Worm (Caenorhabditis elegans) whole organism, mixed stage, embryonic: Measurements from ENCODE around the gene pnn-1.

Source experiments
- M03D4.4 ChIP-seq: sonication (generic microtip); optimal IDR thresholded peaks from 2 replicates; lab custom pipeline; 2017; ENCODE audit warnings: mild to moderate bottlenecking, missing genetic modification characterization, missing compliant biosample characterization
- bed-3 ChIP-seq: fragments of 200-800 bp; sonication (Bioruptor generic); optimal IDR thresholded peaks from 3 replicates; lab custom pipeline; 2018; ENCODE audit warnings: mild to moderate bottlenecking, missing genetic modification characterization, moderate library complexity, missing compliant biosample characterization
- blmp-1 ChIP-seq: fragments of 150-350 bp; optimal IDR thresholded peaks from 2 replicates; lab custom pipeline; 2014; ENCODE audit warnings: missing biosample characterization, missing genetic modification characterization
- ceh-43 ChIP-seq: fragments of 200-800 bp; sonication (Bioruptor generic); optimal IDR thresholded peaks from 2 replicates; lab custom pipeline; 2018; ENCODE audit warnings: mild to moderate bottlenecking, missing genetic modification characterization, moderate library complexity, missing compliant biosample characterization
- ceh-83 ChIP-seq: fragments of 200-800 bp; sonication (Bioruptor generic); optimal IDR thresholded peaks from 2 replicates; lab custom pipeline; 2018; ENCODE audit warnings: mild to moderate bottlenecking, missing genetic modification characterization, missing compliant biosample characterization
- ces-1 ChIP-seq: fragments of 150-350 bp; optimal IDR thresholded peaks from 2 replicates; lab custom pipeline; 2014; ENCODE audit warnings: missing biosample characterization, missing genetic modification reagents, missing genetic modification characterization
- cnd-1 ChIP-seq: fragments of 200-800 bp; sonication (Bioruptor generic); optimal IDR thresholded peaks from 2 replicates; lab custom pipeline; 2018; ENCODE audit warnings: mild to moderate bottlenecking, missing genetic modification characterization, missing compliant biosample characterization
- drap-1 ChIP-seq: fragments of 200-800 bp; sonication (Bioruptor generic); optimal IDR thresholded peaks from 3 replicates; lab custom pipeline; 2018; ENCODE audit warnings: mild to moderate bottlenecking, missing genetic modification characterization, missing compliant biosample characterization
- elt-1 ChIP-seq: sonication (generic microtip); optimal IDR thresholded peaks from 2 replicates; lab custom pipeline; 2017; ENCODE audit warnings: missing genetic modification characterization, mild to moderate bottlenecking, missing compliant biosample characterization, antibody characterized with exemption, moderate library complexity, borderline replicate concordance; ENCODE audit not compliant: insufficient read depth
- elt-3 ChIP-seq: fragments of 150-350 bp; optimal IDR thresholded peaks from 2 replicates; lab custom pipeline; 2014; ENCODE audit warnings: missing biosample characterization, missing genetic modification characterization
- flh-1 ChIP-seq: fragments of 200-800 bp; sonication (Bioruptor generic); optimal IDR thresholded peaks from 2 replicates; lab custom pipeline; 2018; ENCODE audit warnings: mild to moderate bottlenecking, missing genetic modification characterization, moderate library complexity, missing compliant biosample characterization
- hlh-1 ChIP-seq: fragments of 150-350 bp; optimal IDR thresholded peaks from 2 replicates; lab custom pipeline; 2014; ENCODE audit warnings: missing biosample characterization, missing genetic modification reagents, missing genetic modification characterization
- lin-13 ChIP-seq: fragments of 150-350 bp; optimal IDR thresholded peaks from 2 replicates; lab custom pipeline; 2014; ENCODE audit warnings: missing biosample characterization, missing genetic modification characterization
- lin-32 ChIP-seq: fragments of 200-800 bp; sonication (Bioruptor generic); optimal IDR thresholded peaks from 2 replicates; lab custom pipeline; 2018; ENCODE audit warnings: mild to moderate bottlenecking, missing genetic modification characterization, missing compliant biosample characterization
- lsy-2 ChIP-seq: fragments of 150-350 bp; optimal IDR thresholded peaks from 2 replicates; lab custom pipeline; 2014; ENCODE audit warnings: missing biosample characterization, missing genetic modification characterization
- mab-5 ChIP-seq: fragments of 150-350 bp; optimal IDR thresholded peaks from 2 replicates; lab custom pipeline; 2014; ENCODE audit warnings: missing biosample characterization, missing genetic modification characterization
- mep-1 ChIP-seq: fragments of 150-350 bp; optimal IDR thresholded peaks from 2 replicates; lab custom pipeline; 2017; ENCODE audit warnings: missing biosample characterization, missing genetic modification reagents, missing genetic modification characterization, inconsistent platforms
- mls-2 ChIP-seq: sonication (generic microtip); optimal IDR thresholded peaks from 2 replicates; lab custom pipeline; 2016; ENCODE audit warnings: mild to moderate bottlenecking, missing genetic modification characterization, moderate library complexity, missing compliant biosample characterization
- nhr-12 ChIP-seq: fragments of 150-350 bp; optimal IDR thresholded peaks from 2 replicates; lab custom pipeline; 2014; ENCODE audit warnings: missing biosample characterization, missing genetic modification characterization
- nhr-2 ChIP-seq: fragments of 150-350 bp; optimal IDR thresholded peaks from 2 replicates; lab custom pipeline; 2014; ENCODE audit warnings: missing biosample characterization, missing genetic modification characterization
- nhr-237 ChIP-seq: fragments of 150-350 bp; optimal IDR thresholded peaks from 2 replicates; lab custom pipeline; 2014; ENCODE audit warnings: missing biosample characterization, missing genetic modification characterization
- nhr-28 ChIP-seq: fragments of 150-350 bp; optimal IDR thresholded peaks from 2 replicates; lab custom pipeline; 2014; ENCODE audit warnings: missing biosample characterization, missing genetic modification characterization
- nhr-76 ChIP-seq: sonication (generic microtip); optimal IDR thresholded peaks from 2 replicates; lab custom pipeline; 2017; ENCODE audit warnings: missing biosample characterization, missing genetic modification characterization
- sem-2 ChIP-seq: fragments of 200-800 bp; sonication (Bioruptor generic); optimal IDR thresholded peaks from 2 replicates; lab custom pipeline; 2018; ENCODE audit warnings: mild to moderate bottlenecking, missing genetic modification characterization, missing compliant biosample characterization
- snpc-4 ChIP-seq: fragments of 150-350 bp; optimal IDR thresholded peaks from 2 replicates; lab custom pipeline; 2014; ENCODE audit warnings: missing biosample characterization, missing genetic modification characterization
- sptf-1 ChIP-seq: sonication (generic microtip); optimal IDR thresholded peaks from 2 replicates; lab custom pipeline; 2017; ENCODE audit warnings: mild to moderate bottlenecking, missing genetic modification characterization, moderate library complexity, missing compliant biosample characterization
- tbx-8 ChIP-seq: fragments of 200-800 bp; sonication (Bioruptor generic); optimal IDR thresholded peaks from 2 replicates; lab custom pipeline; 2018; ENCODE audit warnings: mild to moderate bottlenecking, missing genetic modification characterization, moderate library complexity, missing compliant biosample characterization
- unc-39 ChIP-seq: fragments of 150-350 bp; optimal IDR thresholded peaks from 2 replicates; lab custom pipeline; 2014; ENCODE audit warnings: missing biosample characterization, missing genetic modification characterization
- unc-62 ChIP-seq: fragments of 150-350 bp; optimal IDR thresholded peaks from 2 replicates; lab custom pipeline; 2014; ENCODE audit warnings: missing biosample characterization, missing genetic modification reagents, missing genetic modification characterization
- zip-8 ChIP-seq: fragments of 150-350 bp; optimal IDR thresholded peaks from 2 replicates; lab custom pipeline; 2014; ENCODE audit warnings: missing biosample characterization, missing genetic modification characterization
- ztf-11 ChIP-seq: fragments of 150-350 bp; optimal IDR thresholded peaks from 2 replicates; lab custom pipeline; 2014; ENCODE audit warnings: missing biosample characterization, missing genetic modification characterization

The pnn-1 gene

DNA sequence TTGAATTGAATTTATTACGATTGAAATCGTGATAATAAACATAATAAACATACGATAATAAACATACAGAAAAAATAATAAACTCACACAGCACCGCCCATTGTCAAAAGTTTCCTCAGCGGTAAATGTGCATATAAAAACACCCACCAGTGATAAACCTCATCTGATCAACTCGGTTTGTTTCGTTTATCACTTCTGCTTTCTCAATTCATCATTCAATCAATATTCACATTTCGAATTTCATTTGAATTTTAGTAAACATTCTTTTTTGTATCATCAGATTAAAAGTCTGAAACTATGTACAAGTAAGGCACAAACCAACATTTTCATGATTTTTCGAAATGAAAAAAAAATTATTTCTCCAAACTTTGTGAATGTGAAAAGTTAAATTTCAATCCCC lies 42.2 kb downstream of the pnn-1 start, which contains the start of gene try-10:
Gene try-10 (minus strand): TSS at position 101 of the 400 bp plus-strand sequence.
- TF ChIP-seq elt-3 (tag; lab: Kevin White, UChicago) (no peak), sem-2 (no peak), mab-5 (tag; lab: Kevin White, UChicago) (no peak), blmp-1 (no peak), M03D4.4 (no peak), nhr-2 (tag; lab: Kevin White, UChicago) (no peak), nhr-12 (tag; lab: Kevin White, UChicago) (no peak), ztf-11 (tag; lab: Kevin White, UChicago) (no peak), ceh-43 (GFP tag; lab: Kevin White, UChicago) (no peak), tbx-8 (GFP tag; lab: Kevin White, UChicago) (no peak), lin-13 (tag; lab: Kevin White, UChicago) (no peak), hlh-1 (no peak)

DNA sequence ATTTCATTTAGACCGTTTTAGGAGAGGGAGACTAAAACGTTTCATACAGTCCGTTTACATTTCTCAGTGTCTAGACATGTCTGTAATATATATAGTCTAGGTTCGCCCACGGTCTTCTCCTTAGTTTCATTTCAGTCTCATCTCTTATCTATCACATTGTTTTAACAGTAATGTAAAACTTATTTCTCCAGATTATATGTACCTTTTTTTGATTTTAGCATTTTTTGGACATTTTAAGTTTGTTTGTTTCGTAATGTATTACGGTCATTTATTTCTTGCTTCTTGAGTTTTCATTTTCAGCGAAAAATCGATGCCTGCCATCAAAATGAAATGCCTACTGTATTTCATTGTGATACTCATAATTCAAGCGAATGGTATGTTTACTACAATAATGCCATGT lies 42.9 kb downstream of the pnn-1 start, which contains the start of gene F15B9.6:
Gene F15B9.6 (plus strand): TSS at position 301 of the 400 bp plus-strand sequence.
- no peak for TF ChIP-seq sem-2
- TF ChIP-seq lin-32 (GFP tag; lab: Kevin White, UChicago): no peak
- no peak for TF ChIP-seq flh-1 (GFP tag; lab: Kevin White, UChicago)
- no peak for TF ChIP-seq cnd-1 (tag; lab: Kevin White, UChicago)
- TF ChIP-seq elt-3 (tag; lab: Kevin White, UChicago): no peak
- TF ChIP-seq unc-39 (tag; lab: Kevin White, UChicago): no peak
- no peak for TF ChIP-seq tbx-8 (GFP tag; lab: Kevin White, UChicago)
- no peak for TF ChIP-seq mls-2
- no peak for TF ChIP-seq unc-62 (GFP tag; lab: Kevin White, UChicago)
- no peak for TF ChIP-seq nhr-28
- TF ChIP-seq ceh-43 (GFP tag; lab: Kevin White, UChicago): no peak
- TF ChIP-seq mep-1 (tag; lab: Kevin White, UChicago): no peak
- TF ChIP-seq nhr-76 (tag; lab: Kevin White, UChicago): no peak
- TF ChIP-seq bed-3 (GFP tag; lab: Kevin White, UChicago): no peak
- TF ChIP-seq mab-5 (tag; lab: Kevin White, UChicago): no peak
- no peak for TF ChIP-seq hlh-1
- TF ChIP-seq snpc-4 (tag; lab: Kevin White, UChicago): no peak
- TF ChIP-seq ceh-83: no peak

DNA sequence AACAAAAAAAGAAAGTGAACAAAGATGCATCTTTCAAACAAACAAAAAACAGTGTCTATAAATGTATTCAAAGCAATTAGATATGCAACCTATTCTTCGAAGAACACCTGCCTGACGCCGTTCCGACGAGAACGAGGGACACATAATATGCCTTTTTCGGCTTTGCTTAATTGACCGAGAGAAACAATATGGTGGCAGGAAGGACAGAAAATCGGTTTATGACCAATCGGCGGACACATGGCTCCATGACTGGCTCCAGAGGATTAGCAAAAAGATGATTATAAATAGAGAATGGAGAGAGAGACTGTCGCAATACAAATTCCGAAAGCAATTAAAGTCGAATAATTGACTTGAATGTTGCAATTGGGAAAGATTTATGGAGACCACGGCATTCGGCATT lies 47.3 kb downstream of the pnn-1 start:
- TF ChIP-seq mep-1 (tag; lab: Kevin White, UChicago) (no peak), ceh-43 (GFP tag; lab: Kevin White, UChicago) (peak; percentile 36), ces-1 (GFP tag; lab: Kevin White, UChicago) (peak; percentile 86), nhr-28 (no peak), nhr-2 (tag; lab: Kevin White, UChicago) (peak; percentile 14), M03D4.4 (no peak), nhr-76 (tag; lab: Kevin White, UChicago) (no peak), unc-39 (tag; lab: Kevin White, UChicago) (no peak), lin-32 (GFP tag; lab: Kevin White, UChicago) (peak; percentile 47)

DNA sequence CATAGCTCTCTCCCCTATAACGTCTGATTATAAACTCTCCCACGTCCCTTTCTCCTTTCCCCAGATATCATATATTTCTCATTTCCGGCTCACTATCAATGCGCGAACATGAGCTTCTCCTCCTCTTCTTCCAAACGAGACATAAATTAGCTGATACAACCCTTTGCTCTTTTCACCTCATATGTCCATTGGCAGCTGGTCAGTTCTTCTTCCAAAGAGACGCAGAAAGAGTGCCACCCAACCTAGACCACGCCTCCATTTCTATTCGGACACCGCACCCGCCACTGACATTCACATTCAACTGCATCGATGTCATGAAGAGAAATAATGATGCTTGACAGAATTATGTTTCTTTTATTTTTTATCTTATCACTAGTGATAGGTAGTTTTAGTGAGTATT lies 47.9 kb downstream of the pnn-1 start, which contains the start of gene fmi-1:
Gene fmi-1 (plus strand): TSS at position 301 of the 400 bp plus-strand sequence.
- TF ChIP-seq cnd-1 (tag; lab: Kevin White, UChicago) (peak; percentile 37), ces-1 (GFP tag; lab: Kevin White, UChicago) (no peak), sem-2 (no peak), lin-13 (tag; lab: Kevin White, UChicago) (no peak), sptf-1 (tag; lab: Kevin White, UChicago) (peak; percentile 21), mab-5 (tag; lab: Kevin White, UChicago) (no peak), drap-1 (GFP tag; lab: Kevin White, UChicago) (no peak), nhr-12 (tag; lab: Kevin White, UChicago) (no peak), lsy-2 (tag; lab: Kevin White, UChicago) (no peak), ceh-83 (no peak), zip-8 (tag; lab: Kevin White, UChicago) (no peak), nhr-237 (tag; lab: Kevin White, UChicago) (no peak), elt-1 (no peak), lin-32 (GFP tag; lab: Kevin White, UChicago) (no peak), nhr-76 (tag; lab: Kevin White, UChicago) (no peak), nhr-2 (tag; lab: Kevin White, UChicago) (no peak)

DNA sequence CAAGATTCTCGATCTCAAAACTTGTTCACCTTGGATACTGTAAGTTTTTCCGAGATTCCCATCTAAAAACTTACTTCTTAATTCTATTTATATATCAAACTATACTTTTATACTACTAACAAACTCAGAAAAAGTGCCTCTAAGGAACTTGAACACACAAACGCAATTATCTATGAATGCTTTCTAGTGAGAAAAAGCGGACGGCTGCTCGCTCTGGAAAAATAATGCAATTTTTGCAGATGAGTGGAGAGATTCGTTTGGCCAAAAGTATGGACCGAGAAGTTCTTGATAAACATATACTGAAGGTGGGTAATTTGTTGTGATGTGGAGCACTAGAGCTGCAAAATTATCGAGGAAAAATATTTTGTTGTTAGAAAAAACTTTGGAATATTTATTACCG lies 49.1 kb downstream of the pnn-1 start:
- TF ChIP-seq snpc-4 (tag; lab: Kevin White, UChicago): no peak
- peak; percentile 83 for TF ChIP-seq ces-1 (GFP tag; lab: Kevin White, UChicago)
